Worm (Caenorhabditis elegans) whole organism, midembryonic: ENCODE data around the gene F54D5.7.

Source experiments
- T22C8.4 ChIP-seq: fragments of 200-800 bp; sonication (Bioruptor generic); IDR thresholded peaks from 2 replicates; pipeline ENCODE4 v1.3.6; 2022; ENCODE audit warnings: missing genetic modification characterization, missing compliant biosample characterization
- cog-1 ChIP-seq: sonication (generic microtip); optimal IDR thresholded peaks from 2 replicates; lab custom pipeline; 2016; ENCODE audit warnings: missing genetic modification characterization, missing compliant biosample characterization
- flt-1 ChIP-seq: fragments of 200-800 bp; sonication (Bioruptor generic); IDR thresholded peaks from 2 replicates; pipeline ENCODE4 v1.3.6; 2022; ENCODE audit warnings: missing genetic modification characterization, missing compliant biosample characterization
- klf-2 ChIP-seq: fragments of 200-800 bp; sonication (Bioruptor generic); conservative IDR thresholded peaks from 2 replicates; pipeline ENCODE4 v1.3.6; 2022; ENCODE audit warnings: missing genetic modification reagents, missing genetic modification characterization, missing compliant biosample characterization
- med-1 ChIP-seq: sonication (generic microtip); optimal IDR thresholded peaks from 2 replicates; lab custom pipeline; 2017; ENCODE audit warnings: missing genetic modification characterization, mild to moderate bottlenecking, missing compliant biosample characterization, antibody characterized with exemption, missing genetic modification reagents; ENCODE audit not compliant: insufficient read depth
- ref-1 ChIP-seq: fragments of 200-800 bp; sonication (Bioruptor generic); conservative IDR thresholded peaks from 2 replicates; pipeline ENCODE4 v1.3.6; 2022; ENCODE audit warnings: missing genetic modification reagents, missing genetic modification characterization, missing compliant biosample characterization
- tab-1 ChIP-seq: fragments of 200-800 bp; sonication (Bioruptor generic); IDR thresholded peaks from 2 replicates; pipeline ENCODE4 v1.3.6; 2022; ENCODE audit warnings: missing genetic modification characterization, missing compliant biosample characterization
- ztf-23 ChIP-seq: fragments of 200-800 bp; sonication (Bioruptor generic); IDR thresholded peaks from 2 replicates; pipeline ENCODE4 v1.3.6; 2022; ENCODE audit warnings: missing genetic modification reagents, missing genetic modification characterization, missing compliant biosample characterization
- ztf-29 ChIP-seq: fragments of 200-800 bp; sonication (Bioruptor generic); IDR thresholded peaks from 2 replicates; pipeline ENCODE4 v1.3.6; 2022; ENCODE audit warnings: missing genetic modification reagents, missing genetic modification characterization, missing compliant biosample characterization

F54D5.7 gene

DNA sequence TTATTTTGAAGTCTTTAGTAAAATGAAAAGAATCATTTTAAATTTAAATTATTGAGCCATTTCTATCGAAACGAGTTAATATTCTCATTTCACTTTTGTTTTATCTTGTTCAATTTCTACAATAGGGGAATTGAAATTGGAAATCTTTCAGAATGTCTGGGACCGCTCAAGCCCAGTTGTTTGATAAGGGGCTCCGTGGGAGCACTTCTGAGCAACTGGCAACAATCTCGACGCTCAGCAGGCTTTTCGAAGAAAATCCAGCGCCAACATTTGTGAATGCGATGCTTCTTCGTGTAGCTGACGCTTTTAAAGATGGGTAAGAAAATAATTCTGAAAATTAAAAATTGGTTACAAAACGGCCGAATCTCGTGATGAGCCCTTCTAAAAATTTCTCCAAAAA, 35.4 kb downstream of the F54D5.7 start, which contains the start of gene ints-7:
ints-7 (plus strand) TSS at position 152 of the 400 bp plus-strand sequence.
- TF ChIP-seq T22C8.4 (GFP tag; lab: Robert Waterston, UW) (no peak), med-1 (GFP tag; lab: Kevin White, UChicago) (no peak)

DNA sequence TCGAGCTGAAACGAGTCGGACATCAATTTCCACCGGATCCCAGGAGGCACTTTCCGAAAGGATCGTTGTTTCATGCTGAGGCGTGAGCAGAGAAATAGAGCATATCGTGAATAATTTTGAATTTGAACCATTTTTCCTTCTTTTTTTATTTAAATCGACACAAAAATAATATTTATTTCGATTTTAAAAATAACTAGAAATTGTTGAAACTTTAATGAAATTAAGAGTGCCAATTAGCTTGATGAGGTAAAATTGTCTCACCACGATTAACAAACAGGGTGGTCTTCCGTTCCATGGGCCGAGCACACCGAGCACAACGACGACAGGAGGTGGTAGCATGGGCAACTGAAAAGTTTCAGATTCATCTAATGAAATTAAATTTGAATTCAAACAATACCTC, 41.0 kb downstream of the F54D5.7 start:
- TF ChIP-seq ref-1 (no peak), flt-1 (GFP tag; lab: Robert Waterston, UW) (no peak)

DNA sequence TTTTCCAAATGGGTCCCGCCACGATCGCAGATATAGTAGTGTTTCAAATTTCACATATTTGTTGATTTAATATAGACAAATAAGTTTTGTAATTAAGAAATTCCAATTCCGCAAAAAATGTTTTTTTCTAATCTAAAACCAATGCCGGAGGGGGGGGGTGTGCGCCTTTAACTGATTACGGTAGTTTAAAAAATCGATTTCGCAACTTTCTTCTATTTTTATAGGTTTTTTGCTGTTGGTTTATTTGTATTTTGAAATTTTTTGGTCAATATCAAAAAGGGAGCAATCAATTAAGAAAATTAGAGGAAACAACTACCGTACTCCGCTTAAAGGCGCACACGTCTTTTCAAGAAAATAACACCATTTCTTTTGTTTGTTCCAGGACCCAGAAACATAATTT, 44.2 kb downstream of the F54D5.7 start:
- TF ChIP-seq ref-1 (no peak), tab-1 (GFP tag; lab: Robert Waterston, UW) (no peak), flt-1 (GFP tag; lab: Robert Waterston, UW) (no peak), ztf-29 (GFP tag; lab: Robert Waterston, UW) (no peak), ztf-23 (GFP tag; lab: Robert Waterston, UW) (no peak), cog-1 (no peak), klf-2 (GFP tag; lab: Robert Waterston, UW) (no peak), T22C8.4 (GFP tag; lab: Robert Waterston, UW) (no peak), med-1 (GFP tag; lab: Kevin White, UChicago) (no peak)

DNA sequence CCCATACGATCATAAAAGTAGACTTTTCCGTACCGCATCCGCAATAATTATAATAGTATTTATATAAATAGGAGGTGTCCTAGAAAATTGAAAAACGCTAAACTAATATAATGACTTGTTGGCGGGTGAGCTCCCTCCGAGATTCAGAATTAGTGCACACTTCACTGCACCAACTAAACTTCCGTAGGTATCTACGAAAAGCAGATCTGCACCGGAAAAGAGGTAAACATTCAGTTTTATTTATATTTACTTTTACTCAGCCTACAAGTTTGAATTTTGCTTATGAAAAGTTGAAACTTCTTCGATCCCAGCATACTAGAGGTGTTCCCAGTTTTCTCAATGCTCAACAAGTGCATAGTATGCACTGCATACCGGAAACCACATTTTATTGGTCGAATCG, 44.7 kb downstream of the F54D5.7 start, which contains the start of gene F07A11.1:
F07A11.1 (minus strand) TSS at position 101 of the 400 bp plus-strand sequence.
- no peak for TF ChIP-seq ztf-29 (GFP tag; lab: Robert Waterston, UW)
- TF ChIP-seq med-1 (GFP tag; lab: Kevin White, UChicago) = no peak
- TF ChIP-seq cog-1 = no peak
- no peak for TF ChIP-seq ref-1
- no peak for TF ChIP-seq flt-1 (GFP tag; lab: Robert Waterston, UW)
- TF ChIP-seq ztf-23 (GFP tag; lab: Robert Waterston, UW) = no peak
- TF ChIP-seq klf-2 (GFP tag; lab: Robert Waterston, UW) = no peak
- TF ChIP-seq T22C8.4 (GFP tag; lab: Robert Waterston, UW) = no peak
- no peak for TF ChIP-seq tab-1 (GFP tag; lab: Robert Waterston, UW)

DNA sequence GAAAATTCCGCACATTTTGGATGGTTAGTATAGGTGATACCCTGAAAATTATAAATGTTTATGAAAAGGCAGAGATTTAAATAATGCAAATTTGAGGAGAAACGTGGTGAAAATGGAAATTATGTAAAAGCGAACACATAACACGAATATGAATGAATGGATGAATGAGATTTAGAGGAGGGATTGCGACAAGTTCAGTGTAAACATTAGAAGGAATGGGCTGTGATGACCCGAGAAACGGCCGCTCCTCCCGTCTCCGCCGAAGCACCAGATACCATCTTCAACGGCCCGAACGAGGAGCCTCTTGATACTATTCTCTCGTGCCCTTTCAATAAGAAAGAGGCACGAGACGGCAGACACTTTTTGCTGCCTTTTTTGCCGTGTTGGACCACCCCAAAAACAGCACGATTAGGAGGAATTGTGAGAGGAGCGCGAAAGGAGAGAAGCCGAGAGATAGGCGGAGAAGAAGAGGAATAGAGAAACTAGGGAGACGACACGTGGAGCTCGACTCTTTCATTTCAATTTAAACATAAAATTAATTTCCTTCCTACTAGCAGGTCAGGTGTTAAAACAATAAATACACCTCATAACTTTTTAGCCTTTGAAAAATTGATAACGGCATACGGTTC, 48.2 kb downstream of the F54D5.7 start, which contains the start of gene gfat-1:
gfat-1 (minus strand) TSS at position 51 of the 629 bp plus-strand sequence.
- TF ChIP-seq klf-2 (GFP tag; lab: Robert Waterston, UW) (no peak), ztf-29 (GFP tag; lab: Robert Waterston, UW) (no peak), T22C8.4 (GFP tag; lab: Robert Waterston, UW) (no peak), ztf-23 (GFP tag; lab: Robert Waterston, UW) (no peak), ref-1 (no peak), med-1 (GFP tag; lab: Kevin White, UChicago) (no peak), flt-1 (GFP tag; lab: Robert Waterston, UW) (no peak), cog-1 (no peak), tab-1 (GFP tag; lab: Robert Waterston, UW) (no peak)

DNA sequence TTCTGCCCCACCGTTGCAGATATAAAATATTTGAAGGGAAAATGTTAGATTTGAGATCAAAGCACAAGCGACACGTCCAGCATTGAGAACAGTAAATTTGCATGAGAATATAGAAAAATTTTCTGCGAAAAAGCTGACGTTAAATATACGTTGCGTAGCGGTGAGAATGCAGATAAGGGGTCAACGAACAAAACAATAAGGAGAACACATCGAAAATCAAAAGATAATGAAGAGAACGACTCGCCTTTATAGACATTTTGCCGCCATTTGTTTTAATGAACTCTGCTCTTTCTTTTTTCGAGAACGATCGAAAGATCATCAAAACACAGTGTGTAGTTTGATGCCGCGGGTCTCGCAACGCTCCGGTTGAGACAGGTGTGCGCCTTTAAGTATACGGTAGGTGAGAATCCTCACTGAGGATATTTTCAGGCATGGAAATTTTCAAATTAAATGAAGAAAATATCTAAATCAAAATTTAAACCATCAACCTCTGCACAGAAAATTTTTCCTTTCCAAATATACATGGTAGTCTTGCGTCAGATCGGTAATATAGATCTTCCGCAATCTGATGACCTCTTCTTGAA, 48.9 kb downstream of the F54D5.7 start:
- TF ChIP-seq ref-1 (no peak), ztf-23 (GFP tag; lab: Robert Waterston, UW) (no peak), T22C8.4 (GFP tag; lab: Robert Waterston, UW) (no peak), klf-2 (GFP tag; lab: Robert Waterston, UW) (no peak), cog-1 (no peak), med-1 (GFP tag; lab: Kevin White, UChicago) (no peak), ztf-29 (GFP tag; lab: Robert Waterston, UW) (no peak), tab-1 (GFP tag; lab: Robert Waterston, UW) (no peak), flt-1 (GFP tag; lab: Robert Waterston, UW) (no peak)
